Fruit fly (Drosophila melanogaster) whole organism, pupa: ENCODE measurements around the gene Acbp5.

Experiments
- CG10348 ChIP-seq: fragments of 200-800 bp; sonication (Bioruptor generic); IDR thresholded peaks from 2 replicates; pipeline ENCODE4 v1.3.6; 2022; ENCODE audit warnings: missing biosample characterization, missing genetic modification characterization
- CG15710 ChIP-seq: fragments of 200-800 bp; sonication (Bioruptor generic); optimal IDR thresholded peaks from 2 replicates; lab custom pipeline; 2018; ENCODE audit warnings: missing biosample characterization, mild to moderate bottlenecking, missing genetic modification characterization, moderate library complexity
- D1 ChIP-seq: fragments of 200-800 bp; sonication (Bioruptor generic); optimal IDR thresholded peaks from 2 replicates; lab custom pipeline; 2018; ENCODE audit warnings: missing biosample characterization, mild to moderate bottlenecking, missing genetic modification characterization, moderate library complexity

dm6 chr3L:8763037-8763454 is 25.3 kb downstream of the Acbp5 start:
- TF ChIP-seq D1 (tag; lab: Kevin White, UChicago): no peak
- TF ChIP-seq CG15710 (tag; lab: Kevin White, UChicago): peak; percentile 8
- TF ChIP-seq CG10348 (GFP tag; lab: Robert Waterston, UW): no peak
